Worm (Caenorhabditis elegans) whole organism, midembryonic: Measurements from ENCODE around the gene srb-1.

Experiments used
- flt-1 ChIP-seq: fragments of 200-800 bp; sonication (Bioruptor generic); IDR thresholded peaks from 2 replicates; pipeline ENCODE4 v1.3.6; 2022; ENCODE audit warnings: missing genetic modification characterization, missing compliant biosample characterization
- klf-2 ChIP-seq: fragments of 200-800 bp; sonication (Bioruptor generic); conservative IDR thresholded peaks from 2 replicates; pipeline ENCODE4 v1.3.6; 2022; ENCODE audit warnings: missing genetic modification reagents, missing genetic modification characterization, missing compliant biosample characterization
- ref-1 ChIP-seq: fragments of 200-800 bp; sonication (Bioruptor generic); conservative IDR thresholded peaks from 2 replicates; pipeline ENCODE4 v1.3.6; 2022; ENCODE audit warnings: missing genetic modification reagents, missing genetic modification characterization, missing compliant biosample characterization
- ztf-23 ChIP-seq: fragments of 200-800 bp; sonication (Bioruptor generic); IDR thresholded peaks from 2 replicates; pipeline ENCODE4 v1.3.6; 2022; ENCODE audit warnings: missing genetic modification reagents, missing genetic modification characterization, missing compliant biosample characterization
- ztf-29 ChIP-seq: fragments of 200-800 bp; sonication (Bioruptor generic); IDR thresholded peaks from 2 replicates; pipeline ENCODE4 v1.3.6; 2022; ENCODE audit warnings: missing genetic modification reagents, missing genetic modification characterization, missing compliant biosample characterization

- TF ChIP-seq ref-1 (GFP tag; lab: Robert Waterston, UW) (no peak), flt-1 (GFP tag; lab: Robert Waterston, UW) (no peak), ztf-29 (GFP tag; lab: Robert Waterston, UW) (no peak), klf-2 (GFP tag; lab: Robert Waterston, UW) (no peak), ztf-23 (GFP tag; lab: Robert Waterston, UW) (no peak)
Observed at ce11 chrII:5120612-5121011, 50.2 kb downstream of the srb-1 start.
